Worm (Caenorhabditis elegans) whole organism, L4 larva: Measurements from ENCODE around the gene toc-1.

Experiments
- F26F4.8 ChIP-seq: fragments of 200-800 bp; sonication (Bioruptor generic); conservative IDR thresholded peaks from 2 replicates; pipeline ENCODE4 v1.3.6; 2022; ENCODE audit warnings: missing genetic modification characterization, missing compliant biosample characterization
- F37D6.2 ChIP-seq: sonication (generic microtip); optimal IDR thresholded peaks from 2 replicates; lab custom pipeline; 2016; ENCODE audit warnings: mild to moderate bottlenecking, missing genetic modification characterization, missing compliant biosample characterization
- aly-2 ChIP-seq: sonication (generic microtip); optimal IDR thresholded peaks from 2 replicates; lab custom pipeline; 2018; ENCODE audit warnings: missing biosample characterization, missing genetic modification characterization
- ama-1 ChIP-seq: fragments of 150-350 bp; optimal IDR thresholded peaks from 2 replicates; lab custom pipeline; 2014; ENCODE audit warnings: inconsistent platforms, mixed read lengths
- daf-12 ChIP-seq: fragments of 150-350 bp; optimal IDR thresholded peaks from 2 replicates; lab custom pipeline; 2014; ENCODE audit warnings: missing biosample characterization, missing genetic modification reagents, missing genetic modification characterization
- dmd-6 ChIP-seq: fragments of 200-800 bp; sonication (Bioruptor generic); IDR thresholded peaks from 2 replicates; pipeline ENCODE4 v1.3.6; 2022; ENCODE audit warnings: missing genetic modification reagents, missing genetic modification characterization, missing compliant biosample characterization
- fos-1 ChIP-seq: fragments of 150-350 bp; optimal IDR thresholded peaks from 2 replicates; lab custom pipeline; 2014; ENCODE audit warnings: missing biosample characterization, missing genetic modification characterization
- hlh-30 ChIP-seq: sonication (generic microtip); optimal IDR thresholded peaks from 2 replicates; lab custom pipeline; 2017; ENCODE audit warnings: antibody characterized with exemption, mild to moderate bottlenecking, missing genetic modification characterization, missing compliant biosample characterization; ENCODE audit not compliant: insufficient read depth
- mdl-1 ChIP-seq, 2 experiments: fragments of 150-350 bp in 1 of 2; sonication (generic microtip) in 1 of 2; optimal IDR thresholded peaks; 2 replicates each; lab custom pipeline; 2014 to 2017; ENCODE audit warnings: missing biosample characterization in 2 of 2, missing genetic modification characterization in 2 of 2
- mep-1 ChIP-seq: fragments of 150-350 bp; sonication (generic microtip); optimal IDR thresholded peaks from 3 replicates; lab custom pipeline; 2014; ENCODE audit warnings: missing biosample characterization, missing genetic modification characterization
- nhr-76 ChIP-seq: fragments of 150-350 bp; optimal IDR thresholded peaks from 2 replicates; lab custom pipeline; 2014; ENCODE audit warnings: missing biosample characterization, missing genetic modification characterization
- pqm-1 ChIP-seq: sonication (generic microtip); optimal IDR thresholded peaks from 2 replicates; lab custom pipeline; 2017; ENCODE audit warnings: missing biosample characterization, missing genetic modification characterization
- skn-1 ChIP-seq: fragments of 150-350 bp; optimal IDR thresholded peaks from 2 replicates; lab custom pipeline; 2014; ENCODE audit warnings: missing biosample characterization, missing genetic modification characterization
- unc-62 ChIP-seq, 3 experiments: fragments of 150-350 bp in 1 of 3; sonication (generic microtip); optimal IDR thresholded peaks in 2 of 3; peaks in 1 of 3; 1 replicate in 1 of 3; 2 replicates in 2 of 3; lab custom pipeline; 2014 to 2017; ENCODE audit warnings: missing biosample characterization in 3 of 3, missing genetic modification characterization in 3 of 3, missing genetic modification reagents in 3 of 3, missing genotype in 1 of 3

DNA sequence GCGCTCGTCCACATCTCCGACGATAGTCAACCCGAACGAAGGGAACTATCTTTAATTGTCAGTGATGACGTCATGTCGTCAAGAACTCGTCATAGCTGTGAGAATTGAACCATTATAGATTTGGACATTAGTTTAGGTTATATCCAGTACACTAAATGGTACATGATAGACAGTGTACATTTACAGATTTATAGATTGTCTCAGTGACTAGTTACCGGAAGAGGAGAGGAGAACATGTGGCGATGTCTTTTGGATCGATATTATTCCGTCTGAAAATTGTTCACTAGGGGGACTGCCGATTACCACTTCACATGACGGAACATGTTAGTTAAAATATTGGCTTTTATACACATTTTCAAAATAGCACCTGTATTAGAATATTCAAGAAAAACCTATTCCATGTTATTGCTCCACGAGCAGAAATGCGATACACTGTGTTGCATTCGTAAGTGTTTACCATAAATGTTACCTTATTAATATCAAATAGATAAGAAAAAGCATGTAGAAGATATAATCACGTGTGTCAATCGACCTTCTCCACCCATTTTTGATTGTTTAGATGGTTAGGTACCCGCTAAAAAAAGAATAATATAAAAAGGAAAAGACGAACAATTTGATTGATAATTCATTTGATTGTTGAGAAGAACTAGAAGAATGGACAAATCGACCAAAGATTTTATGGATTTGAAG is 7.7 kb upstream of the toc-1 start, which contains the start of gene ZC395.5:
- TF ChIP-seq mdl-1 (tag; optimal IDR thresholded peaks at IDR 0.05; lab: Kevin White, UChicago) (peak in 1 of 2 experiments; percentile 27), nhr-76 (tag; lab: Kevin White, UChicago) (no peak), mep-1 (tag; lab: Kevin White, UChicago) (no peak), daf-12 (tag; lab: Kevin White, UChicago) (no peak), unc-62 (GFP tag; optimal IDR thresholded peaks at IDR 0.05 in 1 of 2; lab: Kevin White, UChicago) (peak in 1 of 2 experiments; percentile 86), unc-62 (tag; optimal IDR thresholded peaks at IDR 0.05; lab: Kevin White, UChicago) (no peak), fos-1 (no peak), skn-1 (tag; lab: Kevin White, UChicago) (no peak), ama-1 (lab: Kevin White, UChicago) (no peak), dmd-6 (GFP tag; lab: Robert Waterston, UW) (no peak; the same call in 1 of the 2 replicates), F26F4.8 (GFP tag; lab: Robert Waterston, UW) (no peak), hlh-30 (tag; lab: Kevin White, UChicago) (no peak), aly-2 (tag; lab: Kevin White, UChicago) (no peak), pqm-1 (peak; percentile 54), F37D6.2 (tag; lab: Kevin White, UChicago) (no peak)
